Fruit fly (Drosophila melanogaster) whole organism, wandering third instar larva: ENCODE results near the gene pinta.

Source experiments
- Abd-B ChIP-seq: fragments of >200 bp; optimal IDR thresholded peaks from 2 replicates; lab custom pipeline; 2017; ENCODE audit warnings: missing biosample characterization, missing genetic modification characterization
- CG32264 ChIP-seq: fragments of 200-800 bp; sonication (Bioruptor generic); optimal IDR thresholded peaks from 2 replicates; lab custom pipeline; 2016; ENCODE audit warnings: missing biosample characterization, missing genetic modification characterization
- CrebA ChIP-seq: fragments of 200-800 bp; sonication (Bioruptor generic); optimal IDR thresholded peaks from 2 replicates; lab custom pipeline; 2016; ENCODE audit warnings: missing biosample characterization, mild to moderate bottlenecking, missing genetic modification characterization, borderline replicate concordance
- Dfd ChIP-seq: fragments of >200 bp; optimal IDR thresholded peaks from 2 replicates; lab custom pipeline; 2017; ENCODE audit warnings: missing biosample characterization, missing genetic modification characterization
- GATAd ChIP-seq: sonication (Bioruptor generic); optimal IDR thresholded peaks from 2 replicates; lab custom pipeline; 2016; ENCODE audit warnings: missing biosample characterization, missing genetic modification characterization
- HLH106 ChIP-seq: fragments of 200-800 bp; optimal IDR thresholded peaks from 3 replicates; lab custom pipeline; 2019; ENCODE audit warnings: missing biosample characterization, mild to moderate bottlenecking, missing genetic modification characterization, moderate library complexity
- Hnf4 ChIP-seq: fragments of 200-800 bp; sonication (Bioruptor generic); optimal IDR thresholded peaks from 2 replicates; lab custom pipeline; 2016; ENCODE audit warnings: missing biosample characterization, mild to moderate bottlenecking, missing genetic modification characterization
- Hr83 ChIP-seq: fragments of 200-300 bp; sonication (Bioruptor generic); optimal IDR thresholded peaks from 2 replicates; lab custom pipeline; 2016; ENCODE audit warnings: missing biosample characterization, mild to moderate bottlenecking, missing genetic modification characterization, moderate library complexity; ENCODE audit not compliant: poor library complexity, severe bottlenecking
- Jra ChIP-seq: sonication (Bioruptor generic); optimal IDR thresholded peaks from 2 replicates; lab custom pipeline; 2016; ENCODE audit warnings: missing biosample characterization, missing genetic modification characterization
- Mio ChIP-seq: sonication (Bioruptor generic); optimal IDR thresholded peaks from 2 replicates; lab custom pipeline; 2016; ENCODE audit warnings: missing biosample characterization, missing genetic modification characterization
- N ChIP-seq: fragments of >200 bp; optimal IDR thresholded peaks from 2 replicates; lab custom pipeline; 2018; ENCODE audit warnings: missing biosample characterization, missing external identifiers, missing genetic modification characterization
- Rel ChIP-seq, 2 experiments: fragments of 200-800 bp; sonication (Bioruptor generic) in 1 of 2; optimal IDR thresholded peaks; 2 replicates in 1 of 2; 3 replicates in 1 of 2; lab custom pipeline; 2016 to 2019; ENCODE audit warnings: mild to moderate bottlenecking in 2 of 2, missing biosample characterization in 2 of 2, missing genetic modification characterization in 2 of 2, moderate library complexity in 1 of 2
- Sp1 ChIP-seq: fragments of 200-800 bp; sonication (Bioruptor generic); optimal IDR thresholded peaks from 3 replicates; lab custom pipeline; 2019; ENCODE audit warnings: missing biosample characterization, mild to moderate bottlenecking, missing genetic modification characterization, moderate library complexity
- Vsx2 ChIP-seq: fragments of 200-300, 225-300 bp; sonication (Bioruptor generic); optimal IDR thresholded peaks from 2 replicates; lab custom pipeline; 2018; ENCODE audit warnings: missing biosample characterization, missing genetic modification characterization; ENCODE audit not compliant: partially characterized antibody
- br ChIP-seq: fragments of 200-800 bp; sonication (Bioruptor generic); optimal IDR thresholded peaks from 2 replicates; lab custom pipeline; 2016; ENCODE audit warnings: missing biosample characterization, missing genetic modification characterization
- brk ChIP-seq: fragments of 200-800 bp; sonication (Bioruptor generic); optimal IDR thresholded peaks from 2 replicates; lab custom pipeline; 2016; ENCODE audit warnings: missing biosample characterization, mild to moderate bottlenecking, missing genetic modification characterization
- dmrt93B ChIP-seq: fragments of 200-800 bp; sonication (Bioruptor generic); optimal IDR thresholded peaks from 2 replicates; lab custom pipeline; 2018; ENCODE audit warnings: missing biosample characterization, mild to moderate bottlenecking, missing genetic modification characterization
- dsf ChIP-seq: sonication (Bioruptor generic); optimal IDR thresholded peaks from 2 replicates; lab custom pipeline; 2016; ENCODE audit warnings: missing biosample characterization, missing genetic modification characterization, borderline replicate concordance
- ey ChIP-seq: fragments of 200-800 bp; sonication (Bioruptor generic); optimal IDR thresholded peaks from 2 replicates; lab custom pipeline; 2016; ENCODE audit warnings: missing biosample characterization, missing genetic modification characterization
- foxo ChIP-seq, 2 experiments: fragments of 200-800 bp; sonication (Bioruptor generic); optimal IDR thresholded peaks; 2 replicates in 1 of 2; 3 replicates in 1 of 2; lab custom pipeline; 2016 to 2017; ENCODE audit warnings: missing biosample characterization in 2 of 2, missing genetic modification characterization in 2 of 2
- fru ChIP-seq: fragments of 200-800 bp; sonication (Bioruptor generic); optimal IDR thresholded peaks from 3 replicates; lab custom pipeline; 2016; ENCODE audit warnings: missing biosample characterization, mild to moderate bottlenecking, missing genetic modification characterization
- h ChIP-seq: fragments of 200-800 bp; sonication (Bioruptor generic); optimal IDR thresholded peaks from 3 replicates; lab custom pipeline; 2016; ENCODE audit warnings: missing biosample characterization, mild to moderate bottlenecking, missing genetic modification characterization
- jim ChIP-seq: fragments of 175-275, 200-325 bp; sonication (Bioruptor generic); optimal IDR thresholded peaks from 2 replicates; lab custom pipeline; 2016; ENCODE audit warnings: missing biosample characterization, mild to moderate bottlenecking, missing genetic modification characterization
- lola ChIP-seq: fragments of >200 bp; optimal IDR thresholded peaks from 2 replicates; lab custom pipeline; 2017; ENCODE audit warnings: missing biosample characterization, missing genetic modification characterization
- pan ChIP-seq: fragments of >200 bp; optimal IDR thresholded peaks from 2 replicates; lab custom pipeline; 2017
- psq ChIP-seq: fragments of 200-800 bp; sonication (Bioruptor generic); optimal IDR thresholded peaks from 3 replicates; lab custom pipeline; 2017; ENCODE audit warnings: missing biosample characterization, mild to moderate bottlenecking, missing genetic modification characterization, moderate library complexity
- sage ChIP-seq: fragments of 200-800 bp; sonication (Bioruptor generic); optimal IDR thresholded peaks from 2 replicates; lab custom pipeline; 2016; ENCODE audit warnings: missing biosample characterization, mild to moderate bottlenecking, missing genetic modification characterization
- sv ChIP-seq: fragments of 200-800 bp; sonication (Bioruptor generic); optimal IDR thresholded peaks from 3 replicates; lab custom pipeline; 2016; ENCODE audit warnings: missing biosample characterization, missing genetic modification characterization
- tai ChIP-seq: sonication (Bioruptor generic); optimal IDR thresholded peaks from 2 replicates; lab custom pipeline; 2016; ENCODE audit warnings: missing biosample characterization, missing genetic modification characterization
- usp ChIP-seq: fragments of >200 bp; optimal IDR thresholded peaks from 2 replicates; lab custom pipeline; 2017; ENCODE audit warnings: missing biosample characterization, missing genetic modification characterization
- woc ChIP-seq: sonication (Bioruptor generic); optimal IDR thresholded peaks from 2 replicates; lab custom pipeline; 2016; ENCODE audit warnings: missing biosample characterization, mild to moderate bottlenecking, missing genetic modification characterization

pinta gene

DNA sequence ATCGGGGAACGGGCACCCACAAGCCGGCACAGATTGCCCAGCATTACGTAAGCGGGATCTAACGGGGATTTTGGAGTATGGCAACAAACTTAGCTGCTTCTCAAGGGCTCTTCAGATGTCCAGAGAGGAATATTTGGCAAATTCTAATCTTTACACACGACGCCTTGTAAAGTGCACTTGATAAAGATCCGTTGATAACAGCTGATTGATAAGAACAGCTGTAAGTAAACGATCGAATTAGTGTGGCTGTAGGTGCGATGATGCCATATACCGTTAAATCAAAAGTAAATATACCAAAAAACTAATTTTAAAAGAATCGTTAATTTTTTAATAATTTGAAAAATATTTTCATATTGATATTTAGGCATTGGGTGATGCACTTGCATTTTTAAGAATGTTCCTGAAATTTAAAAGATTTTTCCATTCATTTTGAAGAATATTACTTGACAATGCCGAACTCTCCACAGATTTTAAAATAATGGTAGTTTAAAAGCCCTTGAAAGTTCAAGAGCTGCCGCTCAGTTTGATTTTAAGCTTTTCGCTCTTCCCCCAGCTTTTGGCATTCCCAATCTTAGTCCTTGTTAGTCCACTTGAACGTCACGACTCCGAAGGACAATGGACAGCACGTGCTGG is 43.3 kb upstream of the pinta start, which contains the start of the genes CG5377 and Nrx-1:
Gene CG5377, minus strand, starts transcription at position 219 of the 633 bp plus-strand sequence.
Gene Nrx-1, plus strand, starts transcription at position 574 of the 633 bp plus-strand sequence.
- TF ChIP-seq dmrt93B: no peak
- peak; percentile 3 for TF ChIP-seq GATAd

DNA sequence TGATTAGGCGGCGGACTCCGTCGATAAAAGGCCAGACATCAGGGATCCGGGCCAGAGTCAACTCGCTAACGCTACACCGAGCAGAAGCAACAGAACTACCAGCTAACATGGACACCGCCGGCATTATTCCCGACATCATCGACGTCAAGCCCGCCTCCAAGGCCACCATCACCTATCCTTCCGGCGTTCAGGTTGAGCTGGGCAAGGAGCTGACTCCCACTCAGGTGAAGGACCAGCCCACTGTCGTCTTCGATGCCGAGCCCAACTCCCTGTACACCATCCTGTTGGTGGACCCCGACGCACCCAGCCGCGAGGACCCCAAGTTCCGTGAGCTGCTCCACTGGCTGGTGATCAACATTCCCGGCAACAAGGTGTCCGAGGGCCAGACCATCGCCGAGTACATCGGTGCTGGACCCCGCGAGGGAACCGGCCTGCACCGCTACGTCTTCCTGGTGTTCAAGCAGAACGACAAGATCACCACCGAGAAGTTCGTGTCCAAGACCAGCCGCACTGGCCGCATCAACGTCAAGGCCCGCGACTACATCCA is 41.3 kb upstream of the pinta start, which contains the start of gene Pebp1:
Gene Pebp1, plus strand, starts transcription at position 51 of the 547 bp plus-strand sequence.
- TF ChIP-seq Mio (GFP tag; lab: Kevin White, UChicago) (no peak), HLH106 (tag; lab: Kevin White, UChicago) (no peak), tai (GFP tag; lab: Kevin White, UChicago) (no peak)

DNA sequence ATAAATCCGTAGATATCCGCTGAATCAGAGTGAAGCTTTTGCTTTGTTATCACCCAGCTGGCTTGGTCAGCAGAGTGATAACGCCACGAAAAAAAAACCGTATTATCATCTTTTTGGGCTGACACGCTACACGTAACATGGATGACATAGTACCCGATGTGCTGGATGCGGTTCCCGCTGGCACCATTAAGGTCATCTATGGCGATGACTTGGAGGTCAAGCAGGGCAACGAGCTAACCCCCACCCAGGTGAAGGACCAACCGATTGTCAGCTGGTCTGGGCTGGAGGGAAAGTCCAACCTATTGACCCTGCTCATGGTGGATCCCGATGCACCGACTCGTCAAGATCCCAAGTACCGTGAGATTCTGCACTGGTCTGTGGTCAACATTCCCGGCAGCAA is 40.4 kb upstream of the pinta start:
- TF ChIP-seq GATAd (no peak), Dfd (GFP tag; lab: Kevin White, UChicago) (no peak), sage (GFP tag; lab: Kevin White, UChicago) (no peak), foxo (GFP tag; optimal IDR thresholded peaks at IDR 0.05; lab: Kevin White, UChicago) (no peak), Hnf4 (no peak), Sp1 (GFP tag; lab: Kevin White, UChicago) (no peak), woc (GFP tag; lab: Kevin White, UChicago) (no peak), brk (GFP tag; lab: Kevin White, UChicago) (no peak), ey (no peak), Mio (GFP tag; lab: Kevin White, UChicago) (no peak), br (GFP tag; lab: Kevin White, UChicago) (no peak), fru (GFP tag; lab: Kevin White, UChicago) (no peak)
- TF ChIP-seq, all 38 proteins: peak for 0

DNA sequence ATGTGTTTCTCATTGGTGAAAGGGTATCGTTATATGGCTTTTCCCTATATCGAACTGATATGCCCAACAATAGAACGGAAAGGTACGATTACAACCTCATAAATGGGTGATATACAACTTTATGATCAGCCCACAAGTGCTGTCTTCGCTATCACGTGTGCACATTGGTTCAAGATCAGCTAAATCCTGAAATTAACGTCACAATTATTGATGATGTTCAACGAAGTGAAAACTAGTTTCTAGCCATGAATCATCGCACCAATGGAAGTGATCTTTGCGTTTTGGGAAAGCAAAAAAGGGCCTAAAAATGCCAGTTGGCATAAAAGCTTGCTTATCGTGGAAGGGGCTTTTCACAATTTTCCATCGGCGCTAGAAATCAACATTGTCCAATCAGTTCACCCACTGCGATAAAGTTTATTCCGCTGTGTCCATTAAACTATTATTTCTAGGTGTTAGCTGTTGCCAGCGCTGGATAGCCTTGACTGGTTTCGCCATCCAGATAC is 39.9 kb upstream of the pinta start, which contains the start of gene CG7054:
Gene CG7054, plus strand, starts transcription at position 375 of the 503 bp plus-strand sequence.
- no peak for TF ChIP-seq Dfd (GFP tag; lab: Kevin White, UChicago)
- TF ChIP-seq Jra: no peak
- no peak for TF ChIP-seq GATAd
- peak; percentile 27 for TF ChIP-seq Sp1 (GFP tag; lab: Kevin White, UChicago)
- no peak for TF ChIP-seq Rel (GFP tag; optimal IDR thresholded peaks at IDR 0.05; lab: Kevin White, UChicago)
- TF ChIP-seq Rel (tag; optimal IDR thresholded peaks at IDR 0.05; lab: Kevin White, UChicago): peak; percentile 45
- no peak for TF ChIP-seq HLH106 (tag; lab: Kevin White, UChicago)
- peak; percentile 19 for TF ChIP-seq br (GFP tag; lab: Kevin White, UChicago)
- TF ChIP-seq Abd-B (GFP tag; lab: Kevin White, UChicago): no peak
- no peak for TF ChIP-seq Hr83 (GFP tag; lab: Kevin White, UChicago)
- TF ChIP-seq brk (GFP tag; lab: Kevin White, UChicago): no peak
- TF ChIP-seq Vsx2 (GFP tag; lab: Kevin White, UChicago): no peak
- TF ChIP-seq CG32264 (GFP tag; lab: Kevin White, UChicago): no peak
- TF ChIP-seq CrebA (GFP tag; lab: Kevin White, UChicago): no peak
- TF ChIP-seq foxo (GFP tag; optimal IDR thresholded peaks at IDR 0.05; lab: Kevin White, UChicago): peak in 1 of 2 experiments; percentile 20
- no peak for TF ChIP-seq pan (lab: Kevin White, UChicago)
- TF ChIP-seq dsf (GFP tag; lab: Kevin White, UChicago): no peak
- TF ChIP-seq usp (GFP tag; lab: Kevin White, UChicago): no peak
- TF ChIP-seq lola (GFP tag; lab: Kevin White, UChicago): no peak
- TF ChIP-seq psq (GFP tag; lab: Kevin White, UChicago): no peak
- TF ChIP-seq N (GFP tag; lab: Kevin White, UChicago): no peak
- TF ChIP-seq fru (GFP tag; lab: Kevin White, UChicago): no peak
- no peak for TF ChIP-seq jim (GFP tag; lab: Kevin White, UChicago)
- peak; percentile 12 for TF ChIP-seq h
- no peak for TF ChIP-seq sv (GFP tag; lab: Kevin White, UChicago)
